Worm (Caenorhabditis elegans): Measurements from ENCODE around the gene clec-162.
A peak's percentile ranks its signal among the peaks of the same experiment; 100 is the strongest.

The clec-162 gene

ce11 chrIII:9766175-9766574 lies 41.2 kb upstream of the clec-162 start, which contains the start of gene cbp-1 (continued):
- TF ChIP-seq egl-13 (tag; optimal IDR thresholded peaks at IDR 0.05) (no peak), isw-1 (GFP tag; IDR thresholded peaks at IDR 0.05) (no peak), nhr-28 (tag; optimal IDR thresholded peaks at IDR 0.05) (no peak), nhr-90 (tag; optimal IDR thresholded peaks at IDR 0.05; ENCODE audit: poor library complexity) (peak; percentile 38), fos-1 (tag; optimal IDR thresholded peaks at IDR 0.05) (peak; percentile 8), lin-13 (GFP tag; optimal IDR thresholded peaks at IDR 0.05) (no peak), zag-1 (tag; optimal IDR thresholded peaks at IDR 0.05) (no peak), nhr-85 (tag) (peak; percentile 14), xbp-1 (tag; optimal IDR thresholded peaks at IDR 0.05) (peak; percentile 25), elt-3 (tag; optimal IDR thresholded peaks at IDR 0.05) (peak in 1 of 6 experiments; percentile 15), C04F5.9 (tag; optimal IDR thresholded peaks at IDR 0.05) (no peak), lin-14 (GFP tag; optimal IDR thresholded peaks at IDR 0.05) (peak; percentile 89), snu-23 (GFP tag; optimal IDR thresholded peaks at IDR 0.05) (peak; percentile 68), sox-4 (tag; optimal IDR thresholded peaks at IDR 0.05) (no peak), alr-1 (tag; optimal IDR thresholded peaks at IDR 0.05; ENCODE audit: borderline replicate concordance) (no peak), lin-35 (GFP tag; optimal IDR thresholded peaks at IDR 0.05) (peak; percentile 14 to 26), pax-3 (tag; optimal IDR thresholded peaks at IDR 0.05) (no peak), lsy-2 (tag; optimal IDR thresholded peaks at IDR 0.05) (peak; percentile 81 to 85), vab-15 (tag; optimal IDR thresholded peaks at IDR 0.05) (no peak), mdl-1 (tag; optimal IDR thresholded peaks at IDR 0.05) (peak in 1 of 2 experiments; percentile 44), pag-3 (tag; optimal IDR thresholded peaks at IDR 0.05; ENCODE audit: borderline replicate concordance, insufficient read depth) (no peak), dpl-1 (GFP tag; optimal IDR thresholded peaks at IDR 0.05) (peak in 2 of 3 experiments; percentile 37 to 46), rnt-1 (tag; optimal IDR thresholded peaks at IDR 0.05) (peak; percentile 80), unc-86 (tag; optimal IDR thresholded peaks at IDR 0.05) (no peak)

- peak; percentile 86 for TF ChIP-seq mef-2 (tag; optimal IDR thresholded peaks at IDR 0.05)
- TF ChIP-seq zag-1 (tag; optimal IDR thresholded peaks at IDR 0.05): peak; percentile 85
- no peak for TF ChIP-seq alr-1 (tag; optimal IDR thresholded peaks at IDR 0.05; ENCODE audit: borderline replicate concordance)
- TF ChIP-seq xbp-1 (tag; optimal IDR thresholded peaks at IDR 0.05): peak; percentile 97
- TF ChIP-seq nhr-71 (tag; optimal IDR thresholded peaks at IDR 0.05): peak; percentile 100
- TF ChIP-seq nhr-47 (tag; optimal IDR thresholded peaks at IDR 0.05): peak; percentile 99
- TF ChIP-seq sox-4 (tag; optimal IDR thresholded peaks at IDR 0.05): peak; percentile 92
- TF ChIP-seq nhr-76 (tag; optimal IDR thresholded peaks at IDR 0.05): no peak
- peak; percentile 96 for TF ChIP-seq ceh-8 (GFP tag; optimal IDR thresholded peaks at IDR 0.05)
- TF ChIP-seq lsy-2 (tag; optimal IDR thresholded peaks at IDR 0.05): peak; percentile 100
- peak; percentile 97 for TF ChIP-seq egl-13 (tag; optimal IDR thresholded peaks at IDR 0.05)
- TF ChIP-seq snpc-4 (tag; optimal IDR thresholded peaks at IDR 0.05): peak; percentile 84
- TF ChIP-seq ceh-63 (GFP tag; optimal IDR thresholded peaks at IDR 0.05): peak; percentile 34
- no peak for TF ChIP-seq pqm-1 (tag; optimal IDR thresholded peaks at IDR 0.05)
- TF ChIP-seq Y116A8C.19 (tag; optimal IDR thresholded peaks at IDR 0.05; ENCODE audit: borderline replicate concordance): no peak
- peak; percentile 99 for TF ChIP-seq snu-23 (GFP tag; optimal IDR thresholded peaks at IDR 0.05)
- peak; percentile 95 for TF ChIP-seq elt-2 (tag; optimal IDR thresholded peaks at IDR 0.05)
- peak; percentile 57 for TF ChIP-seq F16B12.6 (tag; optimal IDR thresholded peaks at IDR 0.05)
- TF ChIP-seq vab-15 (tag; optimal IDR thresholded peaks at IDR 0.05): peak; percentile 86
- TF ChIP-seq nhr-28 (tag; optimal IDR thresholded peaks at IDR 0.05): no peak
- peak; percentile 95 for TF ChIP-seq sup-37 (GFP tag; optimal IDR thresholded peaks at IDR 0.05)
- TF ChIP-seq irx-1 (tag; optimal IDR thresholded peaks at IDR 0.05): peak; percentile 96
- peak; percentile 95 for TF ChIP-seq zip-4 (GFP tag; optimal IDR thresholded peaks at IDR 0.05)
- TF ChIP-seq unc-130 (tag; optimal IDR thresholded peaks at IDR 0.05): peak; percentile 96
- TF ChIP-seq pax-3 (tag; optimal IDR thresholded peaks at IDR 0.05): peak; percentile 98
- peak; percentile 99 for TF ChIP-seq ztf-4 (tag; optimal IDR thresholded peaks at IDR 0.05)
- TF ChIP-seq efl-1 (optimal IDR thresholded peaks at IDR 0.05): peak; percentile 92 to 96
- TF ChIP-seq efl-1 (GFP tag; optimal IDR thresholded peaks at IDR 0.05 in 1 of 2): peak; percentile 81 to 99
- peak; percentile 90 to 98 (median 97) for TF ChIP-seq ceh-82 (tag; optimal IDR thresholded peaks at IDR 0.05)
- TF ChIP-seq C04F5.9 (tag; optimal IDR thresholded peaks at IDR 0.05): peak; percentile 94
- TF ChIP-seq blmp-1 (tag; optimal IDR thresholded peaks at IDR 0.05): no peak
- TF ChIP-seq ceh-90 (tag; optimal IDR thresholded peaks at IDR 0.05): peak; percentile 22
- TF ChIP-seq aha-1 (tag; optimal IDR thresholded peaks at IDR 0.05): peak; percentile 68
- TF ChIP-seq jun-1 (tag; optimal IDR thresholded peaks at IDR 0.05): peak; percentile 98
- TF ChIP-seq nhr-12 (tag; optimal IDR thresholded peaks at IDR 0.05): peak; percentile 69
- peak; percentile 98 for TF ChIP-seq isw-1 (GFP tag; IDR thresholded peaks at IDR 0.05)
- TF ChIP-seq mdl-1 (tag; optimal IDR thresholded peaks at IDR 0.05): peak; percentile 77 to 99
- TF ChIP-seq fkh-8 (tag; optimal IDR thresholded peaks at IDR 0.05): peak; percentile 99
Measured at ce11 chrIII:9765465-9765900, 40.5 kb upstream of the clec-162 start.
